Fruit fly (Drosophila melanogaster): ENCODE data around the gene CenG1A.

The CenG1A gene

dm6 chr2L:13835002-13835910, at the start of gene CenG1A, which contains the start of gene mRpS23 (continued):
- TF ChIP-seq CG2712 (tag; optimal IDR thresholded peaks at IDR 0.05): peak; percentile 100
- peak; percentile 100 for TF ChIP-seq esg (GFP tag; conservative IDR thresholded peaks at IDR 0.05)
- TF ChIP-seq gce (GFP tag; IDR thresholded peaks at IDR 0.05): peak; percentile 100
- TF ChIP-seq zen (tag; optimal IDR thresholded peaks at IDR 0.05): peak; percentile 100
- peak; percentile 100 for TF ChIP-seq tin (GFP tag; optimal IDR thresholded peaks at IDR 0.05)
- peak; percentile 95 for TF ChIP-seq CG3995 (GFP tag; optimal IDR thresholded peaks at IDR 0.05)
- TF ChIP-seq cas (GFP tag; IDR thresholded peaks at IDR 0.05): peak; percentile 100
- peak; percentile 99 for TF ChIP-seq danr (GFP tag; IDR thresholded peaks at IDR 0.05)
- TF ChIP-seq Six4 (GFP tag; optimal IDR thresholded peaks at IDR 0.05): peak; percentile 100
- TF ChIP-seq CoRest (tag; optimal IDR thresholded peaks at IDR 0.05): peak; percentile 100
- TF ChIP-seq Abd-B (GFP tag; optimal IDR thresholded peaks at IDR 0.05): peak; percentile 99
- TF ChIP-seq exex (tag; optimal IDR thresholded peaks at IDR 0.05): peak; percentile 98
- TF ChIP-seq CG8388 (GFP tag; optimal IDR thresholded peaks at IDR 0.05): peak; percentile 100
- TF ChIP-seq Hr39 (optimal IDR thresholded peaks at IDR 0.05): no peak
- TF ChIP-seq Optix (GFP tag; IDR thresholded peaks at IDR 0.05): peak; percentile 100
- peak; percentile 100 for TF ChIP-seq chn (GFP tag; optimal IDR thresholded peaks at IDR 0.05)
- peak; percentile 55 for TF ChIP-seq Sin3A (optimal IDR thresholded peaks at IDR 0.05)
- peak; percentile 86 for TF ChIP-seq CG14860 (GFP tag; IDR thresholded peaks at IDR 0.05; ENCODE audit: partially characterized antibody)
- TF ChIP-seq gsb (GFP tag; IDR thresholded peaks at IDR 0.05): peak; percentile 100
- peak; percentile 99 for TF ChIP-seq Camta (GFP tag; optimal IDR thresholded peaks at IDR 0.05)
- TF ChIP-seq Atf3 (GFP tag; optimal IDR thresholded peaks at IDR 0.05): peak; percentile 100
- TF ChIP-seq CG6683 (GFP tag; optimal IDR thresholded peaks at IDR 0.05): peak; percentile 98
- TF ChIP-seq CG4730 (GFP tag; IDR thresholded peaks at IDR 0.05): peak; percentile 100
- TF ChIP-seq sr (GFP tag; IDR thresholded peaks at IDR 0.05): peak; percentile 100
- peak; percentile 100 for TF ChIP-seq Max (GFP tag; optimal IDR thresholded peaks at IDR 0.05)
- peak; percentile 80 for TF ChIP-seq CG15479 (GFP tag; optimal IDR thresholded peaks at IDR 0.05)
- peak; percentile 99 for TF ChIP-seq dmrt11E (tag; optimal IDR thresholded peaks at IDR 0.05)
- TF ChIP-seq CG1832 (GFP tag; optimal IDR thresholded peaks at IDR 0.05): no peak
- peak; percentile 100 for TF ChIP-seq CG8765 (GFP tag; IDR thresholded peaks at IDR 0.05)
- TF ChIP-seq CG15073 (GFP tag; optimal IDR thresholded peaks at IDR 0.05): peak; percentile 94
- TF ChIP-seq Hmr (GFP tag; optimal IDR thresholded peaks at IDR 0.05): peak; percentile 100
- TF ChIP-seq CG6272 (GFP tag; IDR thresholded peaks at IDR 0.05): peak; percentile 100
- TF ChIP-seq Poxn (GFP tag; IDR thresholded peaks at IDR 0.05): peak; percentile 99
- peak; percentile 99 for TF ChIP-seq dm (GFP tag; optimal IDR thresholded peaks at IDR 0.05)
- TF ChIP-seq CG17359 (tag; optimal IDR thresholded peaks at IDR 0.05): peak; percentile 100
- peak; percentile 99 for TF ChIP-seq ac (GFP tag; optimal IDR thresholded peaks at IDR 0.05)
- peak; percentile 100 for TF ChIP-seq CG10979 (tag; optimal IDR thresholded peaks at IDR 0.05)
- TF ChIP-seq grn (GFP tag; optimal IDR thresholded peaks at IDR 0.05): peak; percentile 95
- peak in 1 of 2 experiments; percentile 100 for TF ChIP-seq Eip74EF (GFP tag; optimal IDR thresholded peaks at IDR 0.05)
- TF ChIP-seq CG16779 (GFP tag; IDR thresholded peaks at IDR 0.05): peak; percentile 100
- no peak for TF ChIP-seq pan (optimal IDR thresholded peaks at IDR 0.05)
- peak in 1 of 2 experiments; percentile 100 for TF ChIP-seq pan (GFP tag; optimal IDR thresholded peaks at IDR 0.05 in 1 of 2, IDR thresholded peaks at IDR 0.05 in 1 of 2)
- TF ChIP-seq hb (GFP tag; IDR thresholded peaks at IDR 0.05; ENCODE audit: partially characterized antibody): peak; percentile 83
- TF ChIP-seq cwo (GFP tag; optimal IDR thresholded peaks at IDR 0.05): peak; percentile 99
- peak; percentile 99 for TF ChIP-seq aop (GFP tag; IDR thresholded peaks at IDR 0.05)
- TF ChIP-seq BEAF-32 (GFP tag; optimal IDR thresholded peaks at IDR 0.05): peak; percentile 92
- TF ChIP-seq Rfx (GFP tag; IDR thresholded peaks at IDR 0.05): peak; percentile 100
- TF ChIP-seq bsh (GFP tag; optimal IDR thresholded peaks at IDR 0.05): peak; percentile 100
- TF ChIP-seq dan (GFP tag; IDR thresholded peaks at IDR 0.05): peak; percentile 99

All from whole organism, embryonic.